Worm (Caenorhabditis elegans) whole organism, L1 larva: ENCODE data around the gene ZK177.3.

Experiments used
- C16A3.4 ChIP-seq: fragments of 150-350 bp; optimal IDR thresholded peaks from 2 replicates; lab custom pipeline; 2014; ENCODE audit warnings: missing biosample characterization, missing genetic modification characterization
- ces-1 ChIP-seq: fragments of 150-350 bp; optimal IDR thresholded peaks from 2 replicates; lab custom pipeline; 2014; ENCODE audit warnings: missing biosample characterization, missing genetic modification reagents, missing genetic modification characterization
- fkh-10 ChIP-seq: sonication (generic microtip); optimal IDR thresholded peaks from 2 replicates; lab custom pipeline; 2017; ENCODE audit warnings: missing biosample characterization, missing genetic modification reagents, missing genetic modification characterization
- isw-1 ChIP-seq: fragments of 200-800 bp; sonication (Bioruptor generic); IDR thresholded peaks from 2 replicates; pipeline ENCODE4 v1.3.6; 2022; ENCODE audit warnings: missing genetic modification characterization, missing compliant biosample characterization
- lsy-2 ChIP-seq, 2 experiments: fragments of 150-350 bp; optimal IDR thresholded peaks; 2 replicates each; lab custom pipeline; 2014; ENCODE audit warnings: missing biosample characterization in 2 of 2, missing genetic modification characterization in 2 of 2
- nhr-47 ChIP-seq: sonication (generic microtip); optimal IDR thresholded peaks from 2 replicates; lab custom pipeline; 2016; ENCODE audit warnings: mild to moderate bottlenecking, missing genetic modification characterization, moderate library complexity, missing compliant biosample characterization
- nhr-77 ChIP-seq: fragments of 150-350 bp; optimal IDR thresholded peaks from 2 replicates; lab custom pipeline; 2014; ENCODE audit warnings: missing biosample characterization, missing genetic modification characterization
- pqm-1 ChIP-seq: sonication (generic microtip); optimal IDR thresholded peaks from 3 replicates; lab custom pipeline; 2017; ENCODE audit warnings: missing biosample characterization, missing genetic modification characterization
- ztf-11 ChIP-seq, 2 experiments: sonication (generic microtip); optimal IDR thresholded peaks; 2 replicates each; lab custom pipeline; 2016 to 2017; ENCODE audit warnings: missing genetic modification characterization in 2 of 2, missing biosample characterization in 1 of 2, missing compliant biosample characterization in 1 of 2

DNA sequence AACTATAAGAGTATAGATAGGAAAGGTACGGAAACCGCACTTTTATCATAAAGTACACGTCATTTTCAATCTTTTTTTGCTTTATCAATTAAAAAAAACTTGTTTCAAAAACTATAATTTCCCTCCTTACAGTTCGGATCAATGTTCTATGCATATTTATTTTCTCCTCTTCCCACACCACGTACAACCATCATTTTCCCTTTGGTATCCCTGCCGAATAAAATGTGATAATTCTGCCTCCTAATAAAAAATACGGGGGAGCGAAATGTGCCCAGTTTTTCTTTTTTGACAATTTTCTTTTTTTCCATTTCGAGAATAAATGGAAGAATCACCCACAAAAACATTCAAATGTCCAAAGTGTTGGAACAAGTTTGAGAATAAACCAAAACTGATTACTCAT lies at the start of gene ZK177.3:
- TF ChIP-seq isw-1 (GFP tag; lab: Robert Waterston, UW) (no peak), fkh-10 (GFP tag; lab: Kevin White, UChicago) (no peak), ces-1 (GFP tag; lab: Kevin White, UChicago) (no peak), nhr-77 (no peak), lsy-2 (tag; optimal IDR thresholded peaks at IDR 0.05; lab: Kevin White, UChicago) (no peak), nhr-47 (tag; lab: Kevin White, UChicago) (no peak), ztf-11 (tag; optimal IDR thresholded peaks at IDR 0.05; lab: Kevin White, UChicago) (no peak), C16A3.4 (tag; lab: Kevin White, UChicago) (no peak), pqm-1 (tag; lab: Kevin White, UChicago) (no peak)
